Worm (Caenorhabditis elegans): Measurements from ENCODE around the gene srh-167.

srh-167 gene

ce11 chrV:16333412-16333811 is at the start of gene srh-167:
srh-167 (plus strand) TSS chrV:16333712.
- TF ChIP-seq klf-2 (GFP tag; conservative IDR thresholded peaks at IDR 0.05), result no peak
- no peak for TF ChIP-seq flt-1 (GFP tag; IDR thresholded peaks at IDR 0.05)
- TF ChIP-seq cog-1 (tag; optimal IDR thresholded peaks at IDR 0.05), result no peak
- no peak for TF ChIP-seq ref-1 (GFP tag; conservative IDR thresholded peaks at IDR 0.05)
- no peak for TF ChIP-seq ztf-23 (GFP tag; IDR thresholded peaks at IDR 0.05)
- no peak for TF ChIP-seq tab-1 (GFP tag; IDR thresholded peaks at IDR 0.05)
- TF ChIP-seq T22C8.4 (GFP tag; IDR thresholded peaks at IDR 0.05), result no peak
- TF ChIP-seq ztf-29 (GFP tag; IDR thresholded peaks at IDR 0.05), result no peak
- TF ChIP-seq med-1 (GFP tag; optimal IDR thresholded peaks at IDR 0.05; ENCODE audit: insufficient read depth), result no peak

- TF ChIP-seq flt-1 (GFP tag; IDR thresholded peaks at IDR 0.05), result no peak
- TF ChIP-seq cog-1 (tag; optimal IDR thresholded peaks at IDR 0.05), result no peak
- no peak for TF ChIP-seq med-1 (GFP tag; optimal IDR thresholded peaks at IDR 0.05; ENCODE audit: insufficient read depth)
- TF ChIP-seq tab-1 (GFP tag; IDR thresholded peaks at IDR 0.05), result no peak
- TF ChIP-seq klf-2 (GFP tag; conservative IDR thresholded peaks at IDR 0.05), result no peak
- TF ChIP-seq ztf-23 (GFP tag; IDR thresholded peaks at IDR 0.05), result no peak
- TF ChIP-seq T22C8.4 (GFP tag; IDR thresholded peaks at IDR 0.05), result no peak
- TF ChIP-seq ref-1 (GFP tag; conservative IDR thresholded peaks at IDR 0.05), result no peak
- TF ChIP-seq ztf-29 (GFP tag; IDR thresholded peaks at IDR 0.05), result no peak
These were observed 47.7 kb upstream of the srh-167 start, which contains the start of gene F28G4.4 for ce11 chrV:16285794-16286193. F28G4.4 (minus strand) TSS chrV:16285894.

- TF ChIP-seq ref-1 (GFP tag; conservative IDR thresholded peaks at IDR 0.05), result no peak
- TF ChIP-seq flt-1 (GFP tag; IDR thresholded peaks at IDR 0.05), result no peak
- TF ChIP-seq T22C8.4 (GFP tag; IDR thresholded peaks at IDR 0.05), result no peak
- no peak for TF ChIP-seq med-1 (GFP tag; optimal IDR thresholded peaks at IDR 0.05; ENCODE audit: insufficient read depth)
- TF ChIP-seq ztf-29 (GFP tag; IDR thresholded peaks at IDR 0.05), result no peak
- TF ChIP-seq klf-2 (GFP tag; conservative IDR thresholded peaks at IDR 0.05), result no peak
- no peak for TF ChIP-seq tab-1 (GFP tag; IDR thresholded peaks at IDR 0.05)
These were observed 45.9 kb upstream of the srh-167 start, which contains the start of gene F28G4.3 for ce11 chrV:16287619-16288018. F28G4.3 (minus strand) TSS chrV:16287719.

- no peak for TF ChIP-seq ztf-23 (GFP tag; IDR thresholded peaks at IDR 0.05)
- TF ChIP-seq ref-1 (GFP tag; conservative IDR thresholded peaks at IDR 0.05), result no peak
- no peak for TF ChIP-seq cog-1 (tag; optimal IDR thresholded peaks at IDR 0.05)
- TF ChIP-seq med-1 (GFP tag; optimal IDR thresholded peaks at IDR 0.05; ENCODE audit: insufficient read depth), result no peak
- TF ChIP-seq klf-2 (GFP tag; conservative IDR thresholded peaks at IDR 0.05), result no peak
- TF ChIP-seq T22C8.4 (GFP tag; IDR thresholded peaks at IDR 0.05), result no peak
- no peak for TF ChIP-seq tab-1 (GFP tag; IDR thresholded peaks at IDR 0.05)
- no peak for TF ChIP-seq flt-1 (GFP tag; IDR thresholded peaks at IDR 0.05)
- no peak for TF ChIP-seq ztf-29 (GFP tag; IDR thresholded peaks at IDR 0.05)
These were observed 41.1 kb upstream of the srh-167 start, which contains the start of gene oac-5 for ce11 chrV:16292409-16292808. oac-5 (plus strand) TSS chrV:16292709.

ce11 chrV:16297070-16297469 is 36.4 kb upstream of the srh-167 start, which contains the start of gene srbc-83:
srbc-83 (plus strand) TSS chrV:16297370.
- TF ChIP-seq flt-1 (GFP tag; IDR thresholded peaks at IDR 0.05), result no peak
- no peak for TF ChIP-seq tab-1 (GFP tag; IDR thresholded peaks at IDR 0.05)
- TF ChIP-seq med-1 (GFP tag; optimal IDR thresholded peaks at IDR 0.05; ENCODE audit: insufficient read depth), result no peak
- no peak for TF ChIP-seq ztf-23 (GFP tag; IDR thresholded peaks at IDR 0.05)
- TF ChIP-seq ztf-29 (GFP tag; IDR thresholded peaks at IDR 0.05), result no peak
- TF ChIP-seq ref-1 (GFP tag; conservative IDR thresholded peaks at IDR 0.05), result no peak
- TF ChIP-seq cog-1 (tag; optimal IDR thresholded peaks at IDR 0.05), result no peak
- no peak for TF ChIP-seq T22C8.4 (GFP tag; IDR thresholded peaks at IDR 0.05)
- TF ChIP-seq klf-2 (GFP tag; conservative IDR thresholded peaks at IDR 0.05), result no peak

- TF ChIP-seq cog-1 (tag; optimal IDR thresholded peaks at IDR 0.05) (no peak), flt-1 (GFP tag; IDR thresholded peaks at IDR 0.05) (no peak), klf-2 (GFP tag; conservative IDR thresholded peaks at IDR 0.05) (no peak), T22C8.4 (GFP tag; IDR thresholded peaks at IDR 0.05) (no peak), ztf-29 (GFP tag; IDR thresholded peaks at IDR 0.05) (no peak), ztf-23 (GFP tag; IDR thresholded peaks at IDR 0.05) (no peak), tab-1 (GFP tag; IDR thresholded peaks at IDR 0.05) (no peak), ref-1 (GFP tag; conservative IDR thresholded peaks at IDR 0.05) (no peak), med-1 (GFP tag; optimal IDR thresholded peaks at IDR 0.05; ENCODE audit: insufficient read depth) (no peak)
These were observed 34.8 kb upstream of the srh-167 start, which contains the start of gene srbc-84 for ce11 chrV:16298669-16299068. srbc-84 (plus strand) TSS chrV:16298969.

ce11 chrV:16299834-16300233 is 33.7 kb upstream of the srh-167 start:
- TF ChIP-seq ztf-29 (GFP tag; IDR thresholded peaks at IDR 0.05) (no peak), cog-1 (tag; optimal IDR thresholded peaks at IDR 0.05) (no peak), med-1 (GFP tag; optimal IDR thresholded peaks at IDR 0.05; ENCODE audit: insufficient read depth) (no peak)

ce11 chrV:16300276-16300675 is 33.2 kb upstream of the srh-167 start, which contains the start of gene srbc-82:
srbc-82 (plus strand) TSS chrV:16300576.
- TF ChIP-seq flt-1 (GFP tag; IDR thresholded peaks at IDR 0.05) (no peak), ztf-29 (GFP tag; IDR thresholded peaks at IDR 0.05) (no peak), klf-2 (GFP tag; conservative IDR thresholded peaks at IDR 0.05) (no peak), cog-1 (tag; optimal IDR thresholded peaks at IDR 0.05) (no peak), ref-1 (GFP tag; conservative IDR thresholded peaks at IDR 0.05) (no peak), med-1 (GFP tag; optimal IDR thresholded peaks at IDR 0.05; ENCODE audit: insufficient read depth) (no peak), T22C8.4 (GFP tag; IDR thresholded peaks at IDR 0.05) (no peak), ztf-23 (GFP tag; IDR thresholded peaks at IDR 0.05) (no peak), tab-1 (GFP tag; IDR thresholded peaks at IDR 0.05) (no peak)

ce11 chrV:16302439-16302838 is 31.1 kb upstream of the srh-167 start, which contains the start of the genes C31A11.13 and oac-6:
C31A11.13 (minus strand) TSS chrV:16302551.
oac-6 (plus strand) TSS chrV:16302717.
- TF ChIP-seq cog-1 (tag; optimal IDR thresholded peaks at IDR 0.05) (no peak), T22C8.4 (GFP tag; IDR thresholded peaks at IDR 0.05) (no peak), tab-1 (GFP tag; IDR thresholded peaks at IDR 0.05) (no peak), ztf-29 (GFP tag; IDR thresholded peaks at IDR 0.05) (no peak), flt-1 (GFP tag; IDR thresholded peaks at IDR 0.05) (no peak), klf-2 (GFP tag; conservative IDR thresholded peaks at IDR 0.05) (no peak), ztf-23 (GFP tag; IDR thresholded peaks at IDR 0.05) (no peak), ref-1 (GFP tag; conservative IDR thresholded peaks at IDR 0.05) (no peak), med-1 (GFP tag; optimal IDR thresholded peaks at IDR 0.05; ENCODE audit: insufficient read depth) (no peak)
